Worm (Caenorhabditis elegans) whole organism, L4 larva: ENCODE data around the gene Y54F10AR.1.

Experiments
- F44E2.7 ChIP-seq: fragments of 200-800 bp; sonication (Bioruptor generic); IDR thresholded peaks from 2 replicates; pipeline ENCODE4 v2.1.2; 2022; ENCODE audit warnings: missing genetic modification characterization, missing compliant biosample characterization
- ama-1 ChIP-seq: fragments of 150-350 bp; optimal IDR thresholded peaks from 2 replicates; lab custom pipeline; 2014; ENCODE audit warnings: inconsistent platforms, mixed read lengths
- daf-16 ChIP-seq, 3 experiments: sonication (generic microtip); optimal IDR thresholded peaks; 2 replicates each; lab custom pipeline; 2016 to 2017; ENCODE audit warnings: missing genetic modification characterization in 3 of 3, missing genetic modification reagents in 3 of 3, mild to moderate bottlenecking in 2 of 3, missing compliant biosample characterization in 2 of 3, missing biosample characterization in 1 of 3, moderate library complexity in 1 of 3
- fos-1 ChIP-seq: fragments of 150-350 bp; optimal IDR thresholded peaks from 2 replicates; lab custom pipeline; 2014; ENCODE audit warnings: missing biosample characterization, missing genetic modification characterization
- nhr-111 ChIP-seq: fragments of 200-800 bp; sonication (Bioruptor generic); optimal IDR thresholded peaks from 2 replicates; lab custom pipeline; 2018; ENCODE audit warnings: mild to moderate bottlenecking, missing genetic modification characterization, missing compliant biosample characterization
- nhr-237 ChIP-seq: sonication (generic microtip); optimal IDR thresholded peaks from 2 replicates; lab custom pipeline; 2017; ENCODE audit warnings: missing biosample characterization, missing genetic modification characterization
- nhr-77 ChIP-seq: fragments of 150-350 bp; optimal IDR thresholded peaks from 2 replicates; lab custom pipeline; 2014; ENCODE audit warnings: missing biosample characterization, missing genetic modification characterization
- pha-4 ChIP-seq, 2 experiments: fragments of 150-350 bp in 1 of 2; fragments of 200-800 bp in 1 of 2; sonication (Bioruptor generic) in 1 of 2; IDR thresholded peaks in 1 of 2; optimal IDR thresholded peaks in 1 of 2; 2 replicates each; pipeline versions ENCODE4 v1.3.6 to Lab custom; 2014 to 2022; ENCODE audit warnings: missing genetic modification characterization in 2 of 2, missing genetic modification reagents in 2 of 2, missing biosample characterization in 1 of 2, missing compliant biosample characterization in 1 of 2
- pqm-1 ChIP-seq: sonication (generic microtip); optimal IDR thresholded peaks from 2 replicates; lab custom pipeline; 2017; ENCODE audit warnings: missing biosample characterization, missing genetic modification characterization
- unc-62 ChIP-seq, 3 experiments: fragments of 150-350 bp in 1 of 3; sonication (generic microtip); optimal IDR thresholded peaks in 2 of 3; peaks in 1 of 3; 1 replicate in 1 of 3; 2 replicates in 2 of 3; lab custom pipeline; 2014 to 2017; ENCODE audit warnings: missing biosample characterization in 3 of 3, missing genetic modification characterization in 3 of 3, missing genetic modification reagents in 3 of 3, missing genotype in 1 of 3
- ztf-7 ChIP-seq: fragments of 150-350 bp; optimal IDR thresholded peaks from 2 replicates; lab custom pipeline; 2014; ENCODE audit warnings: missing biosample characterization, missing genetic modification characterization

- TF ChIP-seq fos-1 (tag; lab: Kevin White, UChicago) (no peak), ama-1 (lab: Kevin White, UChicago) (peak; percentile 69), unc-62 (GFP tag; optimal IDR thresholded peaks at IDR 0.05 in 1 of 2; lab: Kevin White, UChicago) (peak in 1 of 2 experiments; percentile 99), unc-62 (tag; optimal IDR thresholded peaks at IDR 0.05; lab: Kevin White, UChicago) (no peak), nhr-237 (tag; lab: Kevin White, UChicago) (no peak), nhr-77 (tag; lab: Kevin White, UChicago) (peak; percentile 56), pqm-1 (tag; lab: Kevin White, UChicago) (no peak), pha-4 (GFP tag; IDR thresholded peaks at IDR 0.05; lab: Robert Waterston, UW) (peak; percentile 84), pha-4 (tag; optimal IDR thresholded peaks at IDR 0.05; lab: Kevin White, UChicago) (peak; percentile 86), nhr-111 (GFP tag; lab: Kevin White, UChicago) (no peak), ztf-7 (tag; lab: Kevin White, UChicago) (peak; percentile 83), F44E2.7 (GFP tag; lab: Robert Waterston, UW) (no peak), daf-16 (GFP tag; optimal IDR thresholded peaks at IDR 0.05; lab: Kevin White, UChicago) (peak in 1 of 2 experiments; percentile 30), daf-16 (tag; optimal IDR thresholded peaks at IDR 0.05; lab: Kevin White, UChicago) (peak; percentile 40)
Observed at ce11 chrIII:2596984-2597454, 21.5 kb upstream of the Y54F10AR.1 start, which contains the start of gene apb-1.
